Worm (Caenorhabditis elegans): ENCODE measurements around the gene lin-23.
A peak's percentile ranks its signal among the peaks of the same experiment; 100 is the strongest.

The lin-23 gene

DNA sequence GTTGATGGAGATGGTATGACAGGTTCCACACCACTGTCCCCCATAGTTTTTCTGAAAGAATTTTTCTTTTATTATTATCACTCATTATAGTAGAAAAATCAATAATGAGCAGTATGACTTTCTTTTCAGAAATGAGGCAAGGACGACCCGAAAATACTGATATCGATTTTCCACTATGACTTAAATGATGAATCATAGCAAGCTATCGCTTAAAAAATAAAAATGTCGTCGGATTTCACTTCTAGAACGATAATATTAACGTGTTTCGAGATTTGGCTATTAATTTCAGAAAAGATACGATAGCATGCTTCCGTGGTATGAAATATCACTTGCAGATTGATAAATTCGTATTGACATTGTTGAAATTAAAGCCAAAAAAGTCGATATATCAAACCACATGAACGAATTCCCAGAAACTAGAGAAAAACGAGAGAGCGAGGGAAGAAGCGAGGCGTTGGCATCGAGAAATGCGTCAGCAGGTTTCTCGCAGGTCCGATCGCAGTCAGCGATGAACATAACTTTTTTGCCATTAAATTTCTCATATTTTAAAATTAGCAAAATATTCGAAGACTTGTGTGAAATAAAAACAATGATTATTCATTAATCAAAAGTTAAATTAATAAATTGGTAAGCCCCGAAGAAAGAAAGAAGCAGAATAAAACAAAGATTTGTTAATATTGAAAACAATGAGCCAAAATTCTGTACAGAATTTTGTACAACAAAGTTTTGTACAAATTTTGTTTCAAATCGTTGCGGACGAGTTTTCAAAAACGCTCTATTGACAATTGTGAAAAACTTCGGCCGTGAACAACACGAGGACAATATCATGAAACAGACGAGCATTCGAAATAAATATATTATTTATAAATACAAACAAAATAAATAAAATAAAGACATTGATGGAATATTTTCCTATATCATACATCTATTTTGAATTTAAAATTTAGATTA lies 15.4 kb upstream of the lin-23 start, which contains the start of gene C32D5.11 (continued):
- no peak for TF ChIP-seq nhr-120 (GFP tag; IDR thresholded peaks at IDR 0.05)
- no peak for TF ChIP-seq aptf-2 (GFP tag; conservative IDR thresholded peaks at IDR 0.05)
- TF ChIP-seq hlh-26 (GFP tag; conservative IDR thresholded peaks at IDR 0.05): no peak
- TF ChIP-seq ama-1 (optimal IDR thresholded peaks at IDR 0.05): no peak
- no peak for TF ChIP-seq ama-1 (GFP tag; optimal IDR thresholded peaks at IDR 0.05)
- peak; percentile 40 for TF ChIP-seq nhr-80 (tag; optimal IDR thresholded peaks at IDR 0.05)
- no peak for TF ChIP-seq ztf-3 (GFP tag; optimal IDR thresholded peaks at IDR 0.05)
- no peak for TF ChIP-seq aptf-3 (GFP tag; IDR thresholded peaks at IDR 0.05)
- TF ChIP-seq rcor-1 (GFP tag; IDR thresholded peaks at IDR 0.05): no peak
- no peak for TF ChIP-seq T26A5.8 (tag; optimal IDR thresholded peaks at IDR 0.05)
- TF ChIP-seq nfyb-1 (GFP tag; IDR thresholded peaks at IDR 0.05): 0 out of 2 replicates have a peak, but pooled peaks have one; percentile 38
- no peak for TF ChIP-seq Y67H2A.10 (GFP tag; conservative IDR thresholded peaks at IDR 0.05)
- TF ChIP-seq pbrm-1 (GFP tag; IDR thresholded peaks at IDR 0.05): peak; percentile 35; the same call in 1 of the 2 replicates
- no peak for TF ChIP-seq dpff-1 (tag; optimal IDR thresholded peaks at IDR 0.05)
- TF ChIP-seq B0261.1 (tag; optimal IDR thresholded peaks at IDR 0.05): no peak
- 0 out of 2 replicates have a peak, but pooled peaks have one; percentile 31 for TF ChIP-seq D2030.7 (GFP tag; IDR thresholded peaks at IDR 0.05)
- TF ChIP-seq hmg-20 (GFP tag; IDR thresholded peaks at IDR 0.05): no peak
- no peak for TF ChIP-seq ZK185.1 (tag; optimal IDR thresholded peaks at IDR 0.05; ENCODE audit: poor library complexity, severe bottlenecking)
- peak; percentile 65 for TF ChIP-seq dox-1 (GFP tag; IDR thresholded peaks at IDR 0.05)
- TF ChIP-seq attf-3 (GFP tag; conservative IDR thresholded peaks at IDR 0.05): no peak
- no peak for TF ChIP-seq cebp-1 (GFP tag; IDR thresholded peaks at IDR 0.05)
- TF ChIP-seq cebp-1 (tag; optimal IDR thresholded peaks at IDR 0.05): peak; percentile 65
- TF ChIP-seq snpc-4 (GFP tag; optimal IDR thresholded peaks at IDR 0.05): no peak
- no peak for TF ChIP-seq snpc-4 (tag; optimal IDR thresholded peaks at IDR 0.05)
- no peak for TF ChIP-seq ceh-40 (GFP tag; IDR thresholded peaks at IDR 0.05)
- no peak for TF ChIP-seq gei-17 (GFP tag; optimal IDR thresholded peaks at IDR 0.05)
- TF ChIP-seq him-1 (tag; optimal IDR thresholded peaks at IDR 0.05): no peak
- TF ChIP-seq akir-1 (GFP tag; optimal IDR thresholded peaks at IDR 0.05): no peak
- TF ChIP-seq Y56A3A.18 (GFP tag; IDR thresholded peaks at IDR 0.05): no peak
- no peak for TF ChIP-seq nhr-179 (tag; optimal IDR thresholded peaks at IDR 0.05)
- TF ChIP-seq F23B12.7 (tag; optimal IDR thresholded peaks at IDR 0.05; ENCODE audit: insufficient read depth): peak; percentile 70
- no peak for TF ChIP-seq F37B4.10 (GFP tag; IDR thresholded peaks at IDR 0.05)
- TF ChIP-seq hrde-1 (tag; optimal IDR thresholded peaks at IDR 0.05; ENCODE audit: borderline replicate concordance): no peak
- TF ChIP-seq F39B2.1 (GFP tag; IDR thresholded peaks at IDR 0.05): no peak
- TF ChIP-seq sptf-2 (GFP tag; optimal IDR thresholded peaks at IDR 0.05): no peak
- TF ChIP-seq Y79H2A.3 (GFP tag; conservative IDR thresholded peaks at IDR 0.05): no peak
- TF ChIP-seq lag-1 (GFP tag; IDR thresholded peaks at IDR 0.05): no peak
- TF ChIP-seq madf-10 (tag; optimal IDR thresholded peaks at IDR 0.05): no peak
- TF ChIP-seq nfya-2 (GFP tag; IDR thresholded peaks at IDR 0.05): no peak
- no peak for TF ChIP-seq K11D2.4 (GFP tag; IDR thresholded peaks at IDR 0.05)
- no peak for TF ChIP-seq B0035.1 (tag; optimal IDR thresholded peaks at IDR 0.05)
- no peak for TF ChIP-seq Y53G8AR.9 (GFP tag; conservative IDR thresholded peaks at IDR 0.05)
- TF ChIP-seq hmg-1.2 (GFP tag; IDR thresholded peaks at IDR 0.05): peak; percentile 69
- TF ChIP-seq lin-35 (GFP tag; optimal IDR thresholded peaks at IDR 0.05): peak in 1 of 3 experiments; percentile 72
- no peak for TF ChIP-seq unc-130 (GFP tag; optimal IDR thresholded peaks at IDR 0.05)
- no peak for TF ChIP-seq ztf-26 (tag; optimal IDR thresholded peaks at IDR 0.05)
- TF ChIP-seq lin-54 (GFP tag; optimal IDR thresholded peaks at IDR 0.05): peak; percentile 33
- TF ChIP-seq somi-1 (GFP tag; optimal IDR thresholded peaks at IDR 0.05): no peak

Measured in whole organism, young adult.